Worm (Caenorhabditis elegans) whole organism, L3 larva: ENCODE measurements around the gene C45B2.1.
A peak's percentile ranks its signal among the peaks of the same experiment; 100 is the strongest.

Experiments
- R02D3.7 ChIP-seq: fragments of 150-350 bp; optimal IDR thresholded peaks from 2 replicates; lab custom pipeline; 2014; ENCODE audit warnings: missing biosample characterization, missing genetic modification characterization
- ZK546.5 ChIP-seq: sonication (generic microtip); optimal IDR thresholded peaks from 2 replicates; lab custom pipeline; 2017; ENCODE audit warnings: missing biosample characterization, missing genetic modification characterization
- ama-1 ChIP-seq: fragments of 150-350 bp; optimal IDR thresholded peaks from 2 replicates; lab custom pipeline; 2018
- ceh-28 ChIP-seq: fragments of 150-350 bp; optimal IDR thresholded peaks from 2 replicates; lab custom pipeline; 2014; ENCODE audit warnings: missing biosample characterization, missing genetic modification reagents, missing genetic modification characterization
- ceh-9 ChIP-seq: sonication (generic microtip); optimal IDR thresholded peaks from 2 replicates; lab custom pipeline; 2018; ENCODE audit warnings: missing biosample characterization, missing genetic modification characterization
- daf-12 ChIP-seq: fragments of 150-350 bp; optimal IDR thresholded peaks from 2 replicates; lab custom pipeline; 2014; ENCODE audit warnings: missing biosample characterization, missing genetic modification reagents, missing genetic modification characterization
- egl-5 ChIP-seq: fragments of 150-350 bp; optimal IDR thresholded peaks from 2 replicates; lab custom pipeline; 2017; ENCODE audit warnings: missing biosample characterization, missing genetic modification reagents, missing genetic modification characterization, inconsistent platforms
- elt-2 ChIP-seq: sonication (generic microtip); optimal IDR thresholded peaks from 2 replicates; lab custom pipeline; 2016; ENCODE audit warnings: missing genetic modification reagents, mild to moderate bottlenecking, missing genetic modification characterization, missing compliant biosample characterization
- elt-3 ChIP-seq, 3 experiments: fragments of 150-350 bp in 1 of 3; sonication (generic microtip) in 2 of 3; optimal IDR thresholded peaks; 2 replicates in 2 of 3; 4 replicates in 1 of 3; lab custom pipeline; 2014 to 2017; ENCODE audit warnings: missing biosample characterization in 3 of 3, missing genetic modification characterization in 3 of 3
- eor-1 ChIP-seq, 2 experiments: fragments of 150-350 bp; optimal IDR thresholded peaks; 2 replicates each; lab custom pipeline; 2014 to 2018; ENCODE audit warnings: missing biosample characterization in 2 of 2, missing genetic modification characterization in 2 of 2
- fkh-10 ChIP-seq: sonication (generic microtip); optimal IDR thresholded peaks from 2 replicates; lab custom pipeline; 2017; ENCODE audit warnings: missing biosample characterization, missing genetic modification reagents, missing genetic modification characterization
- fkh-2 ChIP-seq: fragments of 150-350 bp; optimal IDR thresholded peaks from 2 replicates; lab custom pipeline; 2014; ENCODE audit warnings: missing biosample characterization, missing genetic modification reagents, missing genetic modification characterization
- hmg-11 ChIP-seq: sonication (generic microtip); optimal IDR thresholded peaks from 2 replicates; lab custom pipeline; 2016; ENCODE audit warnings: missing genetic modification characterization, missing compliant biosample characterization
- jun-1 ChIP-seq: fragments of 150-350 bp; optimal IDR thresholded peaks from 2 replicates; lab custom pipeline; 2014; ENCODE audit warnings: missing biosample characterization, missing genetic modification reagents, missing genetic modification characterization
- lin-15B ChIP-seq: fragments of 150-350 bp; optimal IDR thresholded peaks from 2 replicates; lab custom pipeline; 2014; ENCODE audit warnings: missing biosample characterization, missing genetic modification characterization
- lsy-12 ChIP-seq: sonication (generic microtip); optimal IDR thresholded peaks from 2 replicates; lab custom pipeline; 2016; ENCODE audit warnings: mild to moderate bottlenecking, missing genetic modification characterization, missing compliant biosample characterization
- mdl-1 ChIP-seq: fragments of 150-350 bp; optimal IDR thresholded peaks from 2 replicates; lab custom pipeline; 2014; ENCODE audit warnings: missing biosample characterization, missing genetic modification characterization
- nfya-1 ChIP-seq: sonication (generic microtip); optimal IDR thresholded peaks from 2 replicates; lab custom pipeline; 2017; ENCODE audit warnings: missing genetic modification characterization, mild to moderate bottlenecking, missing compliant biosample characterization, antibody characterized with exemption, moderate library complexity; ENCODE audit not compliant: insufficient read depth
- nhr-11 ChIP-seq: fragments of 150-350 bp; optimal IDR thresholded peaks from 2 replicates; lab custom pipeline; 2014; ENCODE audit warnings: missing biosample characterization, missing genetic modification characterization
- nhr-12 ChIP-seq: fragments of 150-350 bp; optimal IDR thresholded peaks from 2 replicates; lab custom pipeline; 2014; ENCODE audit warnings: missing biosample characterization, missing genetic modification characterization
- nhr-23 ChIP-seq: fragments of 150-350 bp; optimal IDR thresholded peaks from 2 replicates; lab custom pipeline; 2014; ENCODE audit warnings: missing biosample characterization, missing genetic modification reagents, missing genetic modification characterization
- nhr-25 ChIP-seq: sonication (generic microtip); optimal IDR thresholded peaks from 2 replicates; lab custom pipeline; 2017; ENCODE audit warnings: missing biosample characterization, missing genetic modification characterization
- nhr-28 ChIP-seq: fragments of 150-350 bp; optimal IDR thresholded peaks from 2 replicates; lab custom pipeline; 2014; ENCODE audit warnings: missing biosample characterization, missing genetic modification characterization
- nhr-43 ChIP-seq: sonication (generic microtip); optimal IDR thresholded peaks from 2 replicates; lab custom pipeline; 2016; ENCODE audit warnings: mild to moderate bottlenecking, missing genetic modification characterization, missing compliant biosample characterization; ENCODE audit not compliant: poor library complexity, severe bottlenecking
- nhr-76 ChIP-seq: fragments of 150-350 bp; sonication (generic microtip); optimal IDR thresholded peaks from 5 replicates; lab custom pipeline; 2014; ENCODE audit warnings: missing biosample characterization, missing genetic modification characterization
- nhr-77 ChIP-seq: fragments of 150-350 bp; optimal IDR thresholded peaks from 2 replicates; lab custom pipeline; 2014; ENCODE audit warnings: missing biosample characterization, missing genetic modification characterization
- pha-4 ChIP-seq: fragments of 150-350 bp; optimal IDR thresholded peaks from 2 replicates; lab custom pipeline; 2014; ENCODE audit warnings: missing biosample characterization, missing genetic modification reagents, missing genetic modification characterization
- pqm-1 ChIP-seq: fragments of 150-350 bp; optimal IDR thresholded peaks from 2 replicates; lab custom pipeline; 2017; ENCODE audit warnings: missing biosample characterization, missing genetic modification characterization, inconsistent platforms
- tbx-2 ChIP-seq: sonication (generic microtip); optimal IDR thresholded peaks from 2 replicates; lab custom pipeline; 2016; ENCODE audit warnings: mild to moderate bottlenecking, missing genetic modification characterization, missing compliant biosample characterization
- unc-39 ChIP-seq: sonication (generic microtip); optimal IDR thresholded peaks from 4 replicates; lab custom pipeline; 2017; ENCODE audit warnings: missing biosample characterization, missing genetic modification characterization
- zag-1 ChIP-seq: fragments of 150-350 bp; optimal IDR thresholded peaks from 2 replicates; lab custom pipeline; 2014; ENCODE audit warnings: missing biosample characterization, missing genetic modification characterization
- ztf-11 ChIP-seq: fragments of 150-350 bp; optimal IDR thresholded peaks from 2 replicates; lab custom pipeline; 2014; ENCODE audit warnings: missing biosample characterization, missing genetic modification characterization
- ztf-4 ChIP-seq: fragments of 150-350 bp; optimal IDR thresholded peaks from 2 replicates; lab custom pipeline; 2014; ENCODE audit warnings: missing biosample characterization, missing genetic modification characterization

Gene C45B2.1

DNA sequence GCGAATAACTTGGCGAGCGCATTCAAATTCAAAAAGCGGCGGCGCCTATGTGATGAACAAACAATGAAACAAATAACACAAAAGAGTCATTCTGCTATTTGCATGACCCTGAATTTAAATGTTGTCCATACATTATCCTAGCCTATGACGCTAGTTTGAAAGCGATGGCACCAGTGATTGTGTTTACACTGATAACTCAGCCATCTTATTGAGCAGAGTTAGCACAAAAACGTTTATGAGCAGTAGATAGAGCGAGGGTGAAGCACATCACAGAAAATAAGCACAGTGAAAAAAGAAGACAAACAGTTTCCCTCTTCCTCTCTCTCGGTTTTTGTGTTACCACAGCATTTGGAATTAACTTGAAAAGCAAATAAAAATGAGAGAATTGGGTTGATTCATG lies 42.6 kb upstream of the C45B2.1 start:
- no peak for TF ChIP-seq nfya-1
- no peak for TF ChIP-seq ztf-4 (tag; lab: Kevin White, UChicago)
- TF ChIP-seq pha-4 (tag; lab: Kevin White, UChicago), result peak; percentile 79
- TF ChIP-seq elt-2, result peak; percentile 8
- no peak for TF ChIP-seq zag-1
- peak; percentile 37 for TF ChIP-seq jun-1

DNA sequence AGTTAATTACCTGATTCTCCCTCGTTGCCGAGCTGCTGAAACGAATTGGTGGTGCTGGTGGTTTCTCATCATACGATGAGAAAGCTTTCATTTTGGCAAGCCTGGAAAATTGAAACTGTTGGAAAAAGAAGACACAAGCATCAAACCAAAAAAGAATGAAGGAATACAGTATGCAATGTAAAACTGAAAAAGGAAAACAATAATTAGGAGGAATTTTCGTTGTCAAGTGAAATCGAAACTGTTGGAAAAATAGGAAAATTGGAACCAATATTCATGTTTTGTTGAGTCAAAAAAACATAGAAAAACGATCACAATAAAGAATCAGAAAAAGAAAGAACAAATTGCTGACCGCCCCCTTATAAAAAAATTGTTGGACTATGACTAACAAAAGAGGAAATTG lies 37.4 kb upstream of the C45B2.1 start, which contains the start of gene pak-1:
pak-1 (minus strand) TSS at position 101 of the 400 bp plus-strand sequence.
- TF ChIP-seq ztf-11 (tag; lab: Kevin White, UChicago), result no peak
- TF ChIP-seq daf-12 (tag; lab: Kevin White, UChicago), result no peak
- TF ChIP-seq zag-1, result no peak
- TF ChIP-seq ZK546.5 (tag; lab: Kevin White, UChicago), result no peak
- TF ChIP-seq ceh-28 (tag; lab: Kevin White, UChicago), result no peak
- no peak for TF ChIP-seq nhr-76 (tag; lab: Kevin White, UChicago)
- TF ChIP-seq lin-15B, result no peak
- TF ChIP-seq nhr-43, result no peak
- TF ChIP-seq nhr-77 (tag; lab: Kevin White, UChicago), result no peak
- no peak for TF ChIP-seq jun-1
- no peak for TF ChIP-seq ama-1 (lab: Kevin White, UChicago)

DNA sequence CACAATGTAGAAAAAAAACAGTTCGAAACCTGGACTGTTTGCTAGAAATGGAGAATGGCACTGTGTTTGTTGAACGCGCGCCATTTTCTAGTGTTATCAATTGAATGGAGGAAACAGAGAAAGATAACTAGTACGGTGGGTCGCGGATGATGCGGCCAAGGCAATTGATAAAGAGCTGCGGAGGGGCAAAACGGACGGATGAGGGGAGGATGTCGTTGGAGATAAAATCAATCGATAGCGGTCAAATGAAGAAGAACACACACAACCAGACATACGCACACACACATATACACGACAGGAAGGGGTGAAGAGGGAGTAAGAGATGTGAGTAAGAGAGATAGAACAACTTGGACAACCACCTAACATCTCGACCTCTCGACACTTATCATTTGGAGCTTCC lies 35.8 kb upstream of the C45B2.1 start:
- peak in 1 of 3 experiments; percentile 87 for TF ChIP-seq elt-3 (tag; optimal IDR thresholded peaks at IDR 0.05; lab: Kevin White, UChicago)
- no peak for TF ChIP-seq jun-1
- TF ChIP-seq nhr-11, result no peak
- peak; percentile 80 for TF ChIP-seq ceh-28 (tag; lab: Kevin White, UChicago)
- TF ChIP-seq elt-2, result peak; percentile 56
- TF ChIP-seq nhr-23, result peak; percentile 68
- TF ChIP-seq daf-12 (tag; lab: Kevin White, UChicago), result no peak
- TF ChIP-seq, all 47 proteins: peak for 4

DNA sequence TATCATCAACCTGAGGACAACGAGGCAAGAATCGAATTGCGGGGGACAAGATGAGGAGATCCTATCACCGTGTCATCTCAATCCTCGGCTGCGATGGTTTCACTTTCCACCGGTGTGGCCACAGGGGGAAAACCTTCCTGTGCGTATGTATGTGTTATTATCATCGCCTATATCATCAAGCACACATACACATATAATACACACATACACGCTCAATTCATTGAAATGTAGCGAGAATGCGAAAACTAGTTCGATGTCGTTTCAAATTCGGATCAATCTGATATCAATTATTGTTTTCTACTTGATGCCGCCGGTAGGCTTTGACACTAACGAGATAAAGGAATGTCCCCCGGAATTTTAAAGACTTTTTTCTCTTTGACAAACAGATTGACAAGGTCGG lies 35.1 kb upstream of the C45B2.1 start:
- TF ChIP-seq nhr-43, result no peak
- TF ChIP-seq elt-3 (tag; optimal IDR thresholded peaks at IDR 0.05; lab: Kevin White, UChicago), result no peak
- peak; percentile 39 for TF ChIP-seq nhr-25
- no peak for TF ChIP-seq fkh-2
- no peak for TF ChIP-seq unc-39 (tag; lab: Kevin White, UChicago)
- TF ChIP-seq ztf-11 (tag; lab: Kevin White, UChicago), result no peak
- no peak for TF ChIP-seq ceh-9
- no peak for TF ChIP-seq pqm-1 (tag; lab: Kevin White, UChicago)
- TF ChIP-seq R02D3.7 (tag; lab: Kevin White, UChicago), result no peak
- no peak for TF ChIP-seq ceh-28 (tag; lab: Kevin White, UChicago)
- no peak for TF ChIP-seq tbx-2 (tag; lab: Kevin White, UChicago)
- no peak for TF ChIP-seq nhr-12
- TF ChIP-seq nhr-23, result peak; percentile 59
- TF ChIP-seq mdl-1 (tag; lab: Kevin White, UChicago), result no peak
- TF ChIP-seq daf-12 (tag; lab: Kevin White, UChicago), result no peak
- TF ChIP-seq, all 47 proteins: peak for 2

- no peak for TF ChIP-seq eor-1 (tag; optimal IDR thresholded peaks at IDR 0.05; lab: Kevin White, UChicago)
- no peak for TF ChIP-seq R02D3.7 (tag; lab: Kevin White, UChicago)
- peak; percentile 15 for TF ChIP-seq nhr-25
- peak; percentile 29 for TF ChIP-seq hmg-11 (tag; lab: Kevin White, UChicago)
- peak; percentile 43 for TF ChIP-seq pha-4 (tag; lab: Kevin White, UChicago)
- no peak for TF ChIP-seq lsy-12 (tag; lab: Kevin White, UChicago)
- peak; percentile 26 for TF ChIP-seq nfya-1
- peak; percentile 60 for TF ChIP-seq egl-5 (tag; lab: Kevin White, UChicago)
- no peak for TF ChIP-seq nhr-11
These were observed 33.2 kb upstream of the C45B2.1 start, which contains the start of gene C45B2.6 for ce11 chrX:6052744-6053143. Gene C45B2.6, plus strand, starts transcription at chrX:6052879.

DNA sequence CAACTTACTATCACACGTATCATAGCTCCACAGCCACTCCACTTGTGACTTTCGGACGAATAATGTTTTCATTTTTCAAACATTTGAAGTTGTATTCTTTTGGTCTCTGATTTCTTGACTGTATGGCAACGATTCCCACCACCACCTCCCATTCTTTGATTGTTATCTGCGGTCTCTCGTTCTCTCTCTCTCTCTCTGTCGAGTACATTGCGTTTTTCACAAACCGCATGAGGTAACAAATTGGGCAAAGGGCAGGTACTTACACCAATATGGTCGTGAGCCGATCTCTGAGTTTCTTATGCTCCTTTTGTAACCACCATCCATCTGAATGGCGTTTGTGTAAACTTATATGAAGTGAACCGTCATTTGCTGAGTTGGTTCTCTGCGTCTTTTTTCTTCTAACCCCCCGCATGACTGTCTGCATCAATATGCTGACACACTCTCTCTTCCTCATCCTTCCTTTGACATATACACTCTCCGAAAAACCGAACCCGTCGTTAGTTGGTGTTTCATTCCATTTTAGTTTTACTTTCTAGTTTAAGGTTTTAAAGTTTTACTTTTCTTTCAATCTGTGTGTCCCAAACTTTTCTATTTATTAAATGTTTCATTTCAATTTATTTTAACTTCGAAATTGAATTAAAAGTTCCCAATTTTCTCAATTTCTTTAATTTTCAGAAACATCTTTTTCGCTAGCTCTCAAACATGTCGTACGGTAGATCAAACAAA lies 28.2 kb upstream of the C45B2.1 start, which contains the start of gene gln-1:
gln-1 (plus strand) TSS at position 676 of the 726 bp plus-strand sequence.
- TF ChIP-seq ztf-4 (tag; lab: Kevin White, UChicago) (no peak), pqm-1 (tag; lab: Kevin White, UChicago) (peak; percentile 87), hmg-11 (tag; lab: Kevin White, UChicago) (no peak), ceh-28 (tag; lab: Kevin White, UChicago) (no peak), pha-4 (tag; lab: Kevin White, UChicago) (peak; percentile 64), jun-1 (peak; percentile 47), elt-2 (peak; percentile 87), nfya-1 (peak; percentile 8), fkh-10 (GFP tag; lab: Kevin White, UChicago) (no peak), ztf-11 (tag; lab: Kevin White, UChicago) (no peak), nhr-28 (tag; lab: Kevin White, UChicago) (no peak), zag-1 (no peak)
